Fruit fly (Drosophila melanogaster): ENCODE data around the gene cona.

The cona gene

DNA sequence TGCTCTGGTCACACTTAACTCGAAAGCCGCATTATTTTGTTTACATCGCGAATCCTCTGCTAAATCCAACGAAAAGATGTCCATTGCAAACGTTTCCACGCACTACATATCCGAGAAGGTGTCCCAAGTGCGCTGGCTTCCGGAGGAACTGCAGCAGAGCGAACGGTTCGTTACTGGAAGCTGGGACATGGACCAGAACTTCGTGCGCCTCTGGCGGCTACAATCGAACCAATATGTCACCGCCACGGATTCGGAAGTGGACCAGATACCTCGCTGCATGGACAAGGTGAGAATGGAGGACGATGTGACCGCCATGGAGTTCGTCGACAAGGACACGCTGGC lies 19.0 kb upstream of the cona start:
- TF ChIP-seq CG10631 (GFP tag; optimal IDR thresholded peaks at IDR 0.05) (no peak), Sox14 (GFP tag; optimal IDR thresholded peaks at IDR 0.05) (no peak), CG6163 (GFP tag; IDR thresholded peaks at IDR 0.05) (no peak), salr (GFP tag; optimal IDR thresholded peaks at IDR 0.05) (no peak), Eip78C (GFP tag) (no peak), CG32006 (GFP tag; optimal IDR thresholded peaks at IDR 0.05) (no peak), Blimp-1 (GFP tag; optimal IDR thresholded peaks at IDR 0.05) (no peak), dac (GFP tag; optimal IDR thresholded peaks at IDR 0.05) (no peak), ss (GFP tag; optimal IDR thresholded peaks at IDR 0.05) (no peak), Sox15 (GFP tag; optimal IDR thresholded peaks at IDR 0.05) (no peak), Hr39 (GFP tag; optimal IDR thresholded peaks at IDR 0.05) (no peak), CG15336 (GFP tag; IDR thresholded peaks at IDR 0.05) (no peak)

- TF ChIP-seq CG15336 (GFP tag; IDR thresholded peaks at IDR 0.05) (no peak), Eip93F (GFP tag; optimal IDR thresholded peaks at IDR 0.05) (no peak), Sox15 (GFP tag; optimal IDR thresholded peaks at IDR 0.05) (no peak), svp (GFP tag) (no peak), CG10669 (GFP tag; optimal IDR thresholded peaks at IDR 0.05) (no peak)
Observed at dm6 chr3R:18368595-18368994, 17.0 kb upstream of the cona start.

- TF ChIP-seq lz (GFP tag; optimal IDR thresholded peaks at IDR 0.05) = peak; percentile 27
- no peak for TF ChIP-seq Sox102F (GFP tag; optimal IDR thresholded peaks at IDR 0.05)
- TF ChIP-seq CG15336 (GFP tag; IDR thresholded peaks at IDR 0.05) = 0 out of 2 replicates have a peak, but pooled peaks have one; percentile 26
- TF ChIP-seq CG6163 (GFP tag; IDR thresholded peaks at IDR 0.05) = peak; percentile 70
- no peak for TF ChIP-seq CG4318 (GFP tag; optimal IDR thresholded peaks at IDR 0.05)
- no peak for TF ChIP-seq Eip75B (GFP tag; optimal IDR thresholded peaks at IDR 0.05)
- no peak for TF ChIP-seq fd85E (GFP tag; optimal IDR thresholded peaks at IDR 0.05)
- no peak for TF ChIP-seq Lpt (GFP tag; optimal IDR thresholded peaks at IDR 0.05)
- TF ChIP-seq dac (GFP tag; optimal IDR thresholded peaks at IDR 0.05) = no peak
- TF ChIP-seq acj6 (GFP tag; optimal IDR thresholded peaks at IDR 0.05) = peak; percentile 21
- TF ChIP-seq Sox14 (GFP tag; optimal IDR thresholded peaks at IDR 0.05) = no peak
- peak; percentile 49 for TF ChIP-seq Hr4 (GFP tag; optimal IDR thresholded peaks at IDR 0.05)
- TF ChIP-seq Sox15 (GFP tag; optimal IDR thresholded peaks at IDR 0.05) = no peak
- no peak for TF ChIP-seq CG6276 (GFP tag; optimal IDR thresholded peaks at IDR 0.05)
- TF ChIP-seq Met (GFP tag; optimal IDR thresholded peaks at IDR 0.05) = peak; percentile 32
- peak; percentile 19 for TF ChIP-seq CG10631 (GFP tag; optimal IDR thresholded peaks at IDR 0.05)
- no peak for TF ChIP-seq vri (GFP tag; optimal IDR thresholded peaks at IDR 0.05)
- TF ChIP-seq net (GFP tag; optimal IDR thresholded peaks at IDR 0.05) = peak; percentile 50
- no peak for TF ChIP-seq fkh (GFP tag; optimal IDR thresholded peaks at IDR 0.05)
- TF ChIP-seq CG3919 (GFP tag; optimal IDR thresholded peaks at IDR 0.05) = peak; percentile 33
- TF ChIP-seq eg (GFP tag; IDR thresholded peaks at IDR 0.05) = peak; percentile 82
- TF ChIP-seq topi (GFP tag; optimal IDR thresholded peaks at IDR 0.05) = no peak
- no peak for TF ChIP-seq svp (GFP tag)
- peak; percentile 80 for TF ChIP-seq Eip78C (GFP tag)
- no peak for TF ChIP-seq Smox (GFP tag; optimal IDR thresholded peaks at IDR 0.05)
- TF ChIP-seq Hr39 (GFP tag; optimal IDR thresholded peaks at IDR 0.05) = no peak
- no peak for TF ChIP-seq CG10669 (GFP tag; optimal IDR thresholded peaks at IDR 0.05)
- TF ChIP-seq CG8319 (GFP tag; optimal IDR thresholded peaks at IDR 0.05) = no peak
- no peak for TF ChIP-seq ss (GFP tag; optimal IDR thresholded peaks at IDR 0.05)
- no peak for TF ChIP-seq cyc (GFP tag; optimal IDR thresholded peaks at IDR 0.05)
- TF ChIP-seq OdsH (GFP tag; optimal IDR thresholded peaks at IDR 0.05) = peak; percentile 44
- peak; percentile 22 for TF ChIP-seq esn (GFP tag; optimal IDR thresholded peaks at IDR 0.05)
- TF ChIP-seq CG16779 (tag; optimal IDR thresholded peaks at IDR 0.05) = no peak
- no peak for TF ChIP-seq Eip93F (GFP tag; optimal IDR thresholded peaks at IDR 0.05)
- peak; percentile 42 for TF ChIP-seq achi (GFP tag; optimal IDR thresholded peaks at IDR 0.05)
- no peak for TF ChIP-seq CG1621 (tag; optimal IDR thresholded peaks at IDR 0.05)
- TF ChIP-seq salr (GFP tag; optimal IDR thresholded peaks at IDR 0.05) = peak in 1 of 2 experiments; percentile 19
- TF ChIP-seq CG8632 (GFP tag; optimal IDR thresholded peaks at IDR 0.05) = peak; percentile 22
- 0 out of 3 replicates have a peak, but pooled peaks have one; percentile 20 for TF ChIP-seq CG8119 (GFP tag; IDR thresholded peaks at IDR 0.05)
- no peak for TF ChIP-seq CG11762 (GFP tag; optimal IDR thresholded peaks at IDR 0.05; ENCODE audit: insufficient read depth)
- no peak for TF ChIP-seq fd59A (GFP tag; optimal IDR thresholded peaks at IDR 0.05)
- no peak for TF ChIP-seq Hr38 (GFP tag; optimal IDR thresholded peaks at IDR 0.05)
- peak; percentile 60 for TF ChIP-seq Gug (GFP tag; IDR thresholded peaks at IDR 0.05)
- no peak for TF ChIP-seq CG32006 (GFP tag; optimal IDR thresholded peaks at IDR 0.05)
- no peak for TF ChIP-seq Blimp-1 (GFP tag; optimal IDR thresholded peaks at IDR 0.05)
- peak; percentile 31 for TF ChIP-seq CG7368 (GFP tag; optimal IDR thresholded peaks at IDR 0.05)
Observed at dm6 chr3R:18371346-18371745, 14.3 kb upstream of the cona start.

All from whole organism, prepupa.